Worm (Caenorhabditis elegans): ENCODE measurements around the gene col-158.

col-158 gene

ce11 chrV:11868142-11868541 is 38.8 kb downstream of the col-158 start, which contains the start of gene R13H4.7:
R13H4.7 (minus strand) TSS chrV:11868242.
- TF ChIP-seq ceh-34 (tag; optimal IDR thresholded peaks at IDR 0.05): no peak
- no peak for TF ChIP-seq ceh-30 (tag; optimal IDR thresholded peaks at IDR 0.05)
- TF ChIP-seq pros-1 (tag; optimal IDR thresholded peaks at IDR 0.05): no peak
- TF ChIP-seq nhr-232 (tag; optimal IDR thresholded peaks at IDR 0.05): no peak
- TF ChIP-seq ets-4 (tag; optimal IDR thresholded peaks at IDR 0.05): no peak
- TF ChIP-seq pha-4 (tag; optimal IDR thresholded peaks at IDR 0.05): no peak
- no peak for TF ChIP-seq ceh-2 (tag; optimal IDR thresholded peaks at IDR 0.05)

ce11 chrV:11875060-11875459 is 45.7 kb downstream of the col-158 start, which contains the start of gene sulp-4:
sulp-4 (plus strand) TSS chrV:11875360.
- TF ChIP-seq ceh-2 (tag; optimal IDR thresholded peaks at IDR 0.05) (no peak), ceh-19 (GFP tag; optimal IDR thresholded peaks at IDR 0.05) (no peak), ceh-45 (GFP tag; IDR thresholded peaks at IDR 0.05) (no peak), mec-3 (tag; optimal IDR thresholded peaks at IDR 0.05; ENCODE audit: borderline replicate concordance) (no peak), ceh-48 (tag; optimal IDR thresholded peaks at IDR 0.05) (no peak), che-1 (tag; optimal IDR thresholded peaks at IDR 0.05) (no peak)

DNA sequence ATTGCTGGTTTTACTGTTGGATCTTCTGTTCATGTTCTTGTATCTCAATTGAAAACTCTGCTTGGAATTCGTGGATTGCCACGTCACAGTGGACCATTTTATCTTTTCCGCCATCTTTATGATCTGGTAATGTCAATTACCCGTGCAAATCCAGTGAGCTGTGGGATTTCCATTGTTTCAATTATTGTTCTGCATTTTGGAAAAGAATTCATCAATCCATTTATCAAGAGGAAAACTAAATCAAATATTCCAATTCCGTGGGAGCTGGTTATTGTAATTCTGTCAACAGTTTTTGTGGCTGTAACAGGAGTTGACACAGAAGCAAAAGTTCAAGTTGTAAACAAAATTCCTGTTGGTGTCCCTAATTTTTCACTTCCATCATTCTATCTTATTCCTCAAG is 47.3 kb downstream of the col-158 start:
- TF ChIP-seq ceh-31 (tag; optimal IDR thresholded peaks at IDR 0.05) (no peak), K02D7.2 (tag; optimal IDR thresholded peaks at IDR 0.05) (no peak), pat-9 (tag; optimal IDR thresholded peaks at IDR 0.05) (no peak), dmd-4 (tag; optimal IDR thresholded peaks at IDR 0.05; ENCODE audit: borderline replicate concordance) (no peak), ama-1 (optimal IDR thresholded peaks at IDR 0.05) (no peak), unc-55 (GFP tag; optimal IDR thresholded peaks at IDR 0.05) (no peak), ceh-14 (tag; optimal IDR thresholded peaks at IDR 0.05) (no peak), pha-4 (tag; optimal IDR thresholded peaks at IDR 0.05) (no peak), Y22D7AL.16 (tag; optimal IDR thresholded peaks at IDR 0.05) (no peak), elt-4 (tag; optimal IDR thresholded peaks at IDR 0.05) (no peak), tbx-7 (tag; optimal IDR thresholded peaks at IDR 0.05) (no peak), madf-2 (tag; optimal IDR thresholded peaks at IDR 0.05) (no peak), ceh-45 (GFP tag; IDR thresholded peaks at IDR 0.05) (no peak), tbx-2 (tag; optimal IDR thresholded peaks at IDR 0.05) (no peak), ceh-18 (tag; optimal IDR thresholded peaks at IDR 0.05) (no peak), pag-3 (tag; optimal IDR thresholded peaks at IDR 0.05; ENCODE audit: borderline replicate concordance) (no peak), rnt-1 (tag; optimal IDR thresholded peaks at IDR 0.05) (no peak)

ce11 chrV:11879732-11880131 is 50.4 kb downstream of the col-158 start, which contains the start of gene sulp-5:
sulp-5 (plus strand) TSS chrV:11880032.
- no peak for TF ChIP-seq madf-2 (tag; optimal IDR thresholded peaks at IDR 0.05)
- no peak for TF ChIP-seq F13H6.1 (tag; optimal IDR thresholded peaks at IDR 0.05)
- TF ChIP-seq ttx-3 (tag; optimal IDR thresholded peaks at IDR 0.05): no peak
- no peak for TF ChIP-seq mec-3 (tag; optimal IDR thresholded peaks at IDR 0.05; ENCODE audit: borderline replicate concordance)
- no peak for TF ChIP-seq pax-1 (tag; optimal IDR thresholded peaks at IDR 0.05)
- no peak for TF ChIP-seq nhr-11 (tag; optimal IDR thresholded peaks at IDR 0.05)
- TF ChIP-seq C08G9.2 (tag; optimal IDR thresholded peaks at IDR 0.05): no peak
- TF ChIP-seq npax-4 (tag; optimal IDR thresholded peaks at IDR 0.05): no peak
- no peak for TF ChIP-seq pha-2 (tag; optimal IDR thresholded peaks at IDR 0.05)

Data from whole organism, late embryonic.